Fruit fly (Drosophila melanogaster) whole organism, prepupa: ENCODE results near the gene Takl2.

Source experiments
- Blimp-1 ChIP-seq: fragments of 200-800 bp; sonication (Bioruptor generic); optimal IDR thresholded peaks from 3 replicates; lab custom pipeline; 2017; ENCODE audit warnings: missing biosample characterization, missing genetic modification characterization, mild to moderate bottlenecking, moderate library complexity, missing genetic modification reagents
- CG11294 ChIP-seq: fragments of 200-800 bp; sonication (Bioruptor generic); IDR thresholded peaks from 2 replicates; pipeline ENCODE4 v1.3.6; 2022; ENCODE audit warnings: missing biosample characterization, missing genetic modification characterization
- Gug ChIP-seq: fragments of 200-800 bp; sonication (Bioruptor generic); IDR thresholded peaks from 2 replicates; pipeline ENCODE4 v1.3.6; 2022; ENCODE audit warnings: missing biosample characterization, missing genetic modification characterization
- Lpt ChIP-seq: fragments of 200-800 bp; sonication (Bioruptor generic); optimal IDR thresholded peaks from 3 replicates; lab custom pipeline; 2016; ENCODE audit warnings: missing biosample characterization, missing genetic modification characterization
- Sox102F ChIP-seq: fragments of 200-800 bp; sonication (Bioruptor generic); optimal IDR thresholded peaks from 2 replicates; lab custom pipeline; 2016; ENCODE audit warnings: missing biosample characterization, mild to moderate bottlenecking, missing genetic modification characterization
- eg ChIP-seq: fragments of 200-800 bp; sonication (Bioruptor generic); IDR thresholded peaks from 3 replicates; pipeline ENCODE4 v1.3.6; 2022; ENCODE audit warnings: missing biosample characterization, missing genetic modification characterization
- ss ChIP-seq, 2 experiments: fragments of 200-800 bp; sonication (Bioruptor generic); optimal IDR thresholded peaks; 2 replicates in 1 of 2; 3 replicates in 1 of 2; lab custom pipeline; 2017 to 2018; ENCODE audit warnings: mild to moderate bottlenecking in 2 of 2, missing biosample characterization in 2 of 2, missing genetic modification characterization in 2 of 2, moderate library complexity in 1 of 2

- TF ChIP-seq eg (GFP tag; lab: Robert Waterston, UW) (0 out of 3 replicates have a peak, but pooled peaks have one; percentile 11), CG11294 (GFP tag; lab: Robert Waterston, UW) (no peak), ss (GFP tag; optimal IDR thresholded peaks at IDR 0.05; lab: Kevin White, UChicago) (no peak), Lpt (no peak), Sox102F (GFP tag; lab: Kevin White, UChicago) (no peak), Blimp-1 (no peak), Gug (GFP tag; lab: Robert Waterston, UW) (no peak)
Observed at dm6 chr3R:22755187-22755777, 21.6 kb upstream of the Takl2 start.
